Fruit fly (Drosophila melanogaster): ENCODE measurements around the gene CG9630.

The CG9630 gene

DNA sequence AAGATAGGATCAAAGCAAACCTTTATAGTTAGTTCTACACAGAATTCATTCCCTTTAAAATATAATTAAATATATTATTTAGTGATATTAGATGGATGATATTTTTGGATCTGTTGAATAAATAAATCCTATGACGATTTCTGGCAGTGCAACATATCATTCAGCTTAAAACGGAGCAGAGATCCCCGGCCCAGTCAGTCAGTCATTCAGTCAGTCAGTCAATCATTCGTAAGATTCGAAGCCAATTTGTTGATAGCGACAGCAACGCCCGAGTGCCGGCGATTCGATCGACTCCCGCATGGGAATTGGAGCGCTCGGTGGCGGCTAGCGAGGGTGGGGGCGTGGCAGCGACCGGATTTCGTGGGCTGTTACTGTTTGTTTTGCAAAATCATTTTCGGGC is 10.3 kb upstream of the CG9630 start:
- peak; percentile 93 for TF ChIP-seq svp (GFP tag)
- peak; percentile 16 for TF ChIP-seq esn (GFP tag; optimal IDR thresholded peaks at IDR 0.05)
- peak; percentile 38 for TF ChIP-seq Eip78C (GFP tag)
- TF ChIP-seq ss (GFP tag; optimal IDR thresholded peaks at IDR 0.05), result no peak

DNA sequence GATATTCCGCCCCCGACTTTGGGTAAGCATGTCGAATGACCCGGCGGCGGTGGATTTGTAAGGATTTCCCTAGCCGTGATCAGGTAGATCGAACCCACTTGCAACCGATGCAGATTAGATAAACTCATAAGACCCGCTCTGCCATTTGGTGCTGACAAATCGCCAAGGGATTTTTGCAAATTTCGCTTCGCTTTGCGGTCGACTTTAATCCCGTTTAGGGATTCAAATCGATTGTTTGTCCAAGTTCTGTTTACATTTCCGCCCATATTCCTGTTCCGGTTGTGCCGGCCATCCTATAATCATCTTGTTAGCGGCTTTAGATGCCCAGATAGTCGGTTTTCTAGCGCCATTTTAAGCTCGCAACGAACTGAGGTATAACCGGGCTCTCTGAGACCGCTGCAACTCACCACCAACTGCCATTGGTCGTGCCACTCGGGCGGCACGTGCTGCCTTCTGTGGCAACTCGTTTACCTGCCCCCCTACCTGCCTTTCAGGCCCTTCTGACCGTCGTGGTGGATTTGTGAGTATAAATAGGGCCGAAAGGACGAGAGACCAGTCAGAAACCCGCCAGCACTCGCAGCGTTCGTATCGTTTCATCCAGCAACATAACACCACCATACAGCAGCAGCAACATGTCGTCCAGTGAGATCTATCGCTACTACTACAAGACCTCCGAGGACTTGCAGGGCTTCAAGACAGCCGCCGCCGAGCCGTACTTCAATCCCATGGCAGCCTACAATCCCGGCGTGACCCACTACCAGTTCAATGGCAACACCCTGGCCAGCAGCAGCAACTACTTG is 8.0 kb upstream of the CG9630 start, which contains the start of gene ato:
Gene ato, plus strand, starts transcription at position 559 of the 800 bp plus-strand sequence.
- TF ChIP-seq CG6276 (GFP tag; optimal IDR thresholded peaks at IDR 0.05) (no peak), CG6163 (GFP tag; IDR thresholded peaks at IDR 0.05) (0 out of 3 replicates have a peak, but pooled peaks have one; percentile 18), ss (GFP tag; optimal IDR thresholded peaks at IDR 0.05) (peak in 1 of 2 experiments; percentile 5), CG6854 (GFP tag; optimal IDR thresholded peaks at IDR 0.05) (no peak), CG3919 (GFP tag; optimal IDR thresholded peaks at IDR 0.05) (no peak), spab (GFP tag; optimal IDR thresholded peaks at IDR 0.05) (no peak)

DNA sequence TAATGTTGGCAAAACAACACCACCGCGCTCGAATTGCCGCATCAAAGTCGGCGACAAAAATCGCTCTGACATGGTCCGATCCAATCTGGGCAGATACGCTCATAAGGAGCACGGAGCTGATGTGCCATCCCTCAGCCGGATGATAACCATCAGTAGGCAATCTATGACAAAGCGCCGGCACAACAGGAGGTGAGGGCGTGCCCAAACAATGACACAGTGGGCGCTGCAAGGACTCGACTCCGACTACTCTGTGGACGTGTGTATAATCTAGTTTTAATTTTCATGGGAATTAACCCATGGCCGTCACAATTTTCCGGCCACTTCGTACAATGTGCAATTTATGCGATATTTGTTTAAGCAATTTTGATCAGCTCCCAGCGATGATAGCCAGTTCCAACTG is 5.3 kb upstream of the CG9630 start:
- TF ChIP-seq spab (GFP tag; optimal IDR thresholded peaks at IDR 0.05) (no peak), CG7368 (GFP tag; optimal IDR thresholded peaks at IDR 0.05) (no peak), Blimp-1 (GFP tag; optimal IDR thresholded peaks at IDR 0.05) (no peak), CG6792 (GFP tag; optimal IDR thresholded peaks at IDR 0.05) (no peak), Smox (GFP tag; optimal IDR thresholded peaks at IDR 0.05) (no peak), fd59A (GFP tag; optimal IDR thresholded peaks at IDR 0.05) (no peak), CG9139 (GFP tag; optimal IDR thresholded peaks at IDR 0.05) (no peak), CG32006 (GFP tag; optimal IDR thresholded peaks at IDR 0.05) (no peak), CG4318 (GFP tag; optimal IDR thresholded peaks at IDR 0.05) (no peak), Eip78C (GFP tag) (no peak), svp (GFP tag) (no peak), Hr4 (GFP tag; optimal IDR thresholded peaks at IDR 0.05) (no peak), Sox14 (GFP tag; optimal IDR thresholded peaks at IDR 0.05) (no peak), dac (GFP tag; optimal IDR thresholded peaks at IDR 0.05) (no peak), CG15336 (GFP tag; IDR thresholded peaks at IDR 0.05) (no peak), CG8632 (GFP tag; optimal IDR thresholded peaks at IDR 0.05) (no peak), Gug (GFP tag; IDR thresholded peaks at IDR 0.05) (no peak), Hr38 (GFP tag; optimal IDR thresholded peaks at IDR 0.05) (no peak), CG31627 (GFP tag; optimal IDR thresholded peaks at IDR 0.05) (no peak)

DNA sequence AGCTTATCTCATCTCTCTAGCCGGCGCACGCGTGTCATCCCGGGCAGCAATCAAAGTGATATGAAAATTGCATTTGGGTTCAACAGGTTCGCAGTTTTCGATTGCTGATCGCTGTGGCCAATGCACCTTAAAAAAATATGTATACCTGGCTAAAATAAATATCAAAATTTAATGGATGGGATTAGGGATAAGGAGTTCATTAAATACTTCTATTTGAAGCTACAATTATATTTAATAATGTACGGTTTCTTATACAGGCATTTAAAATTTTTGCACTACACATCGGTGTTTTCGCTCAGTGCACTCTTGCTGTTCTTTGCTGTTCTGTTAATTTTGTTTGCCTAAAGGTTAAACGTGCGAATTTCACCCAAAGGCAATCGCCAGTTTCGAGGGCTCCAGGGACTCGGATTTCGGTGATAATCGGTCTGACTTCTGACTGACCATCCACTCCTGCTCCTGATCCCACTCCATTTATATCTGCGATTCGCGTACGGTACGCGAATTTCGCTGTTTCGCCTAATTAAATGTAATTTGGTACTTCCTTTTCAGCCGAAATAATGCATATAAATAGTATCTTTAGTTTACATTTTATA is 3.0 kb upstream of the CG9630 start:
- TF ChIP-seq dac (GFP tag; optimal IDR thresholded peaks at IDR 0.05) (no peak), CG32006 (GFP tag; optimal IDR thresholded peaks at IDR 0.05) (no peak), CG3032 (tag; optimal IDR thresholded peaks at IDR 0.05) (no peak), CG34406 (GFP tag; optimal IDR thresholded peaks at IDR 0.05) (peak; percentile 42), CG8632 (GFP tag; optimal IDR thresholded peaks at IDR 0.05) (no peak), OdsH (GFP tag; optimal IDR thresholded peaks at IDR 0.05) (no peak), Hr4 (GFP tag; optimal IDR thresholded peaks at IDR 0.05) (no peak), CG6792 (GFP tag; optimal IDR thresholded peaks at IDR 0.05) (peak; percentile 31), dsx (GFP tag; optimal IDR thresholded peaks at IDR 0.05; ENCODE audit: poor library complexity, severe bottlenecking) (no peak), Eip78C (GFP tag) (no peak), CG10669 (GFP tag; optimal IDR thresholded peaks at IDR 0.05) (no peak), CG8119 (GFP tag; IDR thresholded peaks at IDR 0.05) (no peak), topi (GFP tag; optimal IDR thresholded peaks at IDR 0.05) (peak; percentile 70), esn (GFP tag; optimal IDR thresholded peaks at IDR 0.05) (peak; percentile 72), CG7368 (GFP tag; optimal IDR thresholded peaks at IDR 0.05) (no peak), fkh (GFP tag; optimal IDR thresholded peaks at IDR 0.05) (no peak), achi (GFP tag; optimal IDR thresholded peaks at IDR 0.05) (no peak), spab (GFP tag; optimal IDR thresholded peaks at IDR 0.05) (no peak), CG6854 (GFP tag; optimal IDR thresholded peaks at IDR 0.05) (no peak), eg (GFP tag; IDR thresholded peaks at IDR 0.05) (no peak), CG16779 (tag; optimal IDR thresholded peaks at IDR 0.05) (no peak), Blimp-1 (GFP tag; optimal IDR thresholded peaks at IDR 0.05) (no peak), Sox15 (GFP tag; optimal IDR thresholded peaks at IDR 0.05) (no peak), CG8319 (GFP tag; optimal IDR thresholded peaks at IDR 0.05) (no peak), Eip75B (GFP tag; optimal IDR thresholded peaks at IDR 0.05) (no peak), Eip93F (GFP tag; optimal IDR thresholded peaks at IDR 0.05) (no peak), CG3919 (GFP tag; optimal IDR thresholded peaks at IDR 0.05) (no peak), Hr39 (GFP tag; optimal IDR thresholded peaks at IDR 0.05) (peak; percentile 69), CG11902 (GFP tag; optimal IDR thresholded peaks at IDR 0.05) (no peak), CG11294 (GFP tag; IDR thresholded peaks at IDR 0.05) (no peak)
